Fruit fly (Drosophila melanogaster) whole organism, embryonic: Measurements from ENCODE around the gene Tomosyn.

Experiments used
- Ada2b ChIP-seq: fragments of 200-800 bp; sonication (Bioruptor generic); IDR thresholded peaks from 2 replicates; pipeline ENCODE4 v1.3.6; 2022; ENCODE audit warnings: missing biosample characterization, missing genetic modification characterization
- CG10274 ChIP-seq: fragments of 200-800 bp; sonication (Bioruptor generic); optimal IDR thresholded peaks from 3 replicates; lab custom pipeline; 2017; ENCODE audit warnings: missing biosample characterization, mild to moderate bottlenecking, missing genetic modification characterization
- CG10543 ChIP-seq: fragments of 200-800 bp; sonication (Bioruptor generic); optimal IDR thresholded peaks from 3 replicates; lab custom pipeline; 2017; ENCODE audit warnings: missing biosample characterization, mild to moderate bottlenecking, missing genetic modification characterization, moderate library complexity
- CG12155 ChIP-seq: fragments of 200-800 bp; sonication (Bioruptor generic); optimal IDR thresholded peaks from 3 replicates; lab custom pipeline; 2016; ENCODE audit warnings: missing biosample characterization, missing genetic modification characterization
- CG17328 ChIP-seq: fragments of 200-800 bp; sonication (Bioruptor generic); IDR thresholded peaks from 2 replicates; pipeline ENCODE4 v1.3.6; 2022; ENCODE audit warnings: missing biosample characterization, missing genetic modification characterization
- CG17568 ChIP-seq: fragments of 200-800 bp; sonication (Bioruptor generic); optimal IDR thresholded peaks from 2 replicates; lab custom pipeline; 2018; ENCODE audit warnings: missing biosample characterization, mild to moderate bottlenecking, missing genetic modification characterization, moderate library complexity
- CG17612 ChIP-seq: fragments of 200-800 bp; sonication (Bioruptor generic); IDR thresholded peaks from 2 replicates; pipeline ENCODE4 v1.3.6; 2022; ENCODE audit warnings: missing biosample characterization, missing genetic modification characterization
- CG1832 ChIP-seq: fragments of 200-800 bp; sonication (Bioruptor generic); optimal IDR thresholded peaks from 2 replicates; lab custom pipeline; 2017; ENCODE audit warnings: missing biosample characterization, mild to moderate bottlenecking, missing genetic modification characterization, inconsistent platforms
- CG31441 ChIP-seq: fragments of 200-800 bp; sonication (Bioruptor generic); IDR thresholded peaks from 2 replicates; pipeline ENCODE4 v1.3.6; 2022; ENCODE audit warnings: missing biosample characterization, missing genetic modification characterization
- CG3163 ChIP-seq: fragments of 200-800 bp; sonication (Bioruptor generic); optimal IDR thresholded peaks from 3 replicates; lab custom pipeline; 2016; ENCODE audit warnings: missing biosample characterization, missing genetic modification characterization
- CG3407 ChIP-seq: fragments of 200-800 bp; sonication (Bioruptor generic); optimal IDR thresholded peaks from 2 replicates; lab custom pipeline; 2018; ENCODE audit warnings: missing biosample characterization, mild to moderate bottlenecking, missing genetic modification characterization
- CG42726 ChIP-seq: fragments of 200-800 bp; sonication (Bioruptor generic); IDR thresholded peaks from 2 replicates; pipeline ENCODE4 v1.3.6; 2022; ENCODE audit warnings: missing biosample characterization, missing genetic modification characterization; ENCODE audit not compliant: partially characterized antibody
- CG4424 ChIP-seq: fragments of 200-800 bp; sonication (Bioruptor generic); optimal IDR thresholded peaks from 3 replicates; lab custom pipeline; 2016; ENCODE audit warnings: missing biosample characterization, missing genetic modification characterization
- CG6654 ChIP-seq: fragments of 200-800 bp; sonication (Bioruptor generic); optimal IDR thresholded peaks from 2 replicates; lab custom pipeline; 2017; ENCODE audit warnings: missing biosample characterization, mild to moderate bottlenecking, missing genetic modification characterization
- CG6683 ChIP-seq: fragments of 200-800 bp; sonication (Bioruptor generic); optimal IDR thresholded peaks from 2 replicates; lab custom pipeline; 2017; ENCODE audit warnings: missing biosample characterization, mild to moderate bottlenecking, missing genetic modification characterization, missing genetic modification reagents
- CG7745 ChIP-seq: fragments of 200-800 bp; sonication (Bioruptor generic); optimal IDR thresholded peaks from 2 replicates; lab custom pipeline; 2018; ENCODE audit warnings: missing biosample characterization, mild to moderate bottlenecking, missing genetic modification characterization, moderate library complexity
- CG7963 ChIP-seq: fragments of 200-800 bp; sonication (Bioruptor generic); IDR thresholded peaks from 3 replicates; pipeline ENCODE4 v1.3.6; 2022; ENCODE audit warnings: missing biosample characterization, missing genetic modification characterization; ENCODE audit not compliant: partially characterized antibody
- Dad ChIP-seq: fragments of 200-800 bp; sonication (Bioruptor generic); optimal IDR thresholded peaks from 3 replicates; lab custom pipeline; 2016; ENCODE audit warnings: missing biosample characterization, missing genetic modification characterization
- Dfd ChIP-seq, 2 experiments: fragments of >200 bp; optimal IDR thresholded peaks; 2 replicates each; lab custom pipeline; 2017; ENCODE audit warnings: missing biosample characterization in 2 of 2, missing genetic modification characterization in 2 of 2
- Dip3 ChIP-seq: fragments of 200-800 bp; sonication (Bioruptor generic); optimal IDR thresholded peaks from 3 replicates; lab custom pipeline; 2016; ENCODE audit warnings: missing biosample characterization, missing genetic modification characterization
- Dll ChIP-seq: fragments of 200-800 bp; sonication (Bioruptor generic); IDR thresholded peaks from 4 replicates; pipeline ENCODE4 v1.3.6; 2022; ENCODE audit warnings: missing biosample characterization, missing genetic modification characterization; ENCODE audit not compliant: partially characterized antibody
- Fer1 ChIP-seq: fragments of 200-800 bp; sonication (Bioruptor generic); optimal IDR thresholded peaks from 2 replicates; lab custom pipeline; 2017; ENCODE audit warnings: missing biosample characterization, mild to moderate bottlenecking, missing genetic modification characterization
- Fer3 ChIP-seq: fragments of 200-800 bp; sonication (Bioruptor generic); optimal IDR thresholded peaks from 2 replicates; lab custom pipeline; 2018; ENCODE audit warnings: missing biosample characterization, mild to moderate bottlenecking, missing genetic modification characterization, moderate library complexity
- Hand ChIP-seq: fragments of 200-800 bp; sonication (Bioruptor generic); optimal IDR thresholded peaks from 2 replicates; lab custom pipeline; 2017; ENCODE audit warnings: mild to moderate bottlenecking, missing biosample characterization, missing genetic modification reagents, missing genetic modification characterization
- Hr39 ChIP-seq: fragments of >200 bp; optimal IDR thresholded peaks from 2 replicates; lab custom pipeline; 2017
- MESR4 ChIP-seq: fragments of 200-800 bp; sonication (Bioruptor generic); optimal IDR thresholded peaks from 2 replicates; lab custom pipeline; 2018; ENCODE audit warnings: missing biosample characterization, mild to moderate bottlenecking, missing genetic modification characterization, moderate library complexity
- Myb ChIP-seq: fragments of 200-800 bp; sonication (Bioruptor generic); optimal IDR thresholded peaks from 2 replicates; lab custom pipeline; 2016; ENCODE audit warnings: missing biosample characterization, missing genetic modification characterization
- Oli ChIP-seq: fragments of 200-800 bp; sonication (Bioruptor generic); optimal IDR thresholded peaks from 2 replicates; lab custom pipeline; 2018; ENCODE audit warnings: missing biosample characterization, mild to moderate bottlenecking, missing genetic modification characterization, moderate library complexity
- Rfx ChIP-seq: fragments of 200-800 bp; sonication (Bioruptor generic); IDR thresholded peaks from 2 replicates; pipeline ENCODE4 v1.3.6; 2022; ENCODE audit warnings: missing biosample characterization, missing genetic modification characterization
- ap ChIP-seq: fragments of 200-800 bp; sonication (Bioruptor generic); IDR thresholded peaks from 2 replicates; pipeline ENCODE4 v1.3.6; 2022; ENCODE audit warnings: missing biosample characterization, missing genetic modification characterization
- ash1 ChIP-seq: fragments of 200-800 bp; sonication (Bioruptor generic); optimal IDR thresholded peaks from 2 replicates; lab custom pipeline; 2018; ENCODE audit warnings: missing biosample characterization, mild to moderate bottlenecking, missing genetic modification characterization
- cg ChIP-seq: fragments of 200-800 bp; sonication (Bioruptor generic); optimal IDR thresholded peaks from 3 replicates; lab custom pipeline; 2019; ENCODE audit warnings: missing biosample characterization, mild to moderate bottlenecking, missing genetic modification characterization, moderate library complexity
- crol ChIP-seq: fragments of 200-800 bp; sonication (Bioruptor generic); IDR thresholded peaks from 2 replicates; pipeline ENCODE4 v1.3.6; 2022; ENCODE audit warnings: missing biosample characterization, missing genetic modification characterization
- cwo ChIP-seq: fragments of 200-800 bp; sonication (Bioruptor generic); optimal IDR thresholded peaks from 3 replicates; lab custom pipeline; 2017; ENCODE audit warnings: missing biosample characterization, missing genetic modification characterization, mild to moderate bottlenecking, moderate library complexity, missing genetic modification reagents
- dan ChIP-seq: fragments of 200-800 bp; sonication (Bioruptor generic); IDR thresholded peaks from 2 replicates; pipeline ENCODE4 v1.3.6; 2022; ENCODE audit warnings: missing biosample characterization, missing genetic modification characterization
- ewg ChIP-seq: fragments of 200-800 bp; sonication (Bioruptor generic); optimal IDR thresholded peaks from 3 replicates; lab custom pipeline; 2017; ENCODE audit warnings: mild to moderate bottlenecking, missing biosample characterization, missing genetic modification reagents, missing genetic modification characterization
- hb ChIP-seq: fragments of 200-800 bp; sonication (Bioruptor generic); IDR thresholded peaks from 3 replicates; pipeline ENCODE4 v1.3.6; 2022; ENCODE audit warnings: missing biosample characterization, missing genetic modification characterization; ENCODE audit not compliant: partially characterized antibody
- her ChIP-seq: fragments of 200-800 bp; sonication (Bioruptor generic); optimal IDR thresholded peaks from 2 replicates; lab custom pipeline; 2016; ENCODE audit warnings: missing biosample characterization, missing genetic modification characterization
- oc ChIP-seq: fragments of 200-800 bp; sonication (Bioruptor generic); optimal IDR thresholded peaks from 2 replicates; lab custom pipeline; 2018; ENCODE audit warnings: missing biosample characterization, mild to moderate bottlenecking, missing genetic modification characterization, moderate library complexity
- otp ChIP-seq: fragments of 200-800 bp; sonication (Bioruptor generic); IDR thresholded peaks from 3 replicates; pipeline ENCODE4, ENCODE4 v1.3.6; 2022; ENCODE audit warnings: missing biosample characterization, missing genetic modification characterization
- pan ChIP-seq, 4 experiments: fragments of >200 bp in 3 of 4; fragments of 200-800 bp in 1 of 4; sonication (Bioruptor generic) in 1 of 4; optimal IDR thresholded peaks in 3 of 4; IDR thresholded peaks in 1 of 4; 2 replicates each; pipeline versions ENCODE4 v1.3.6 to Lab custom; 2017 to 2022; ENCODE audit warnings: missing biosample characterization in 2 of 4, missing genetic modification characterization in 2 of 4, mixed read lengths in 1 of 4
- psq ChIP-seq: fragments of 200-800 bp; sonication (Bioruptor generic); optimal IDR thresholded peaks from 2 replicates; lab custom pipeline; 2017; ENCODE audit warnings: missing biosample characterization, missing genetic modification characterization
- ro ChIP-seq: fragments of 200-800 bp; sonication (Bioruptor generic); IDR thresholded peaks from 2 replicates; pipeline ENCODE4 v1.3.6; 2022; ENCODE audit warnings: missing biosample characterization, missing genetic modification characterization
- sens ChIP-seq: fragments of 200-800 bp; sonication (Bioruptor generic); peaks from one replicate; lab custom pipeline; 2016; ENCODE audit warnings: missing biosample characterization, missing genetic modification characterization
- sna ChIP-seq: fragments of 200-800 bp; sonication (Bioruptor generic); IDR thresholded peaks from 2 replicates; pipeline ENCODE4 v1.3.6; 2022; ENCODE audit warnings: missing biosample characterization, missing genetic modification characterization; ENCODE audit not compliant: partially characterized antibody
- stc ChIP-seq: fragments of 200-800 bp; sonication (Bioruptor generic); IDR thresholded peaks from 2 replicates; pipeline ENCODE4 v1.3.6; 2022; ENCODE audit warnings: missing biosample characterization, missing genetic modification characterization
- tna ChIP-seq: fragments of 200-800 bp; sonication (Bioruptor generic); IDR thresholded peaks from 2 replicates; pipeline ENCODE4 v1.3.6; 2022; ENCODE audit warnings: missing biosample characterization, missing genetic modification characterization; ENCODE audit not compliant: partially characterized antibody
- trh ChIP-seq: fragments of 200-800 bp; sonication (Bioruptor generic); optimal IDR thresholded peaks from 2 replicates; lab custom pipeline; 2016; ENCODE audit warnings: missing biosample characterization, missing genetic modification characterization
- tup ChIP-seq: fragments of 200-800 bp; sonication (Bioruptor generic); optimal IDR thresholded peaks from 2 replicates; lab custom pipeline; 2016; ENCODE audit warnings: missing biosample characterization, mild to moderate bottlenecking, missing genetic modification characterization, moderate library complexity

Gene Tomosyn

DNA sequence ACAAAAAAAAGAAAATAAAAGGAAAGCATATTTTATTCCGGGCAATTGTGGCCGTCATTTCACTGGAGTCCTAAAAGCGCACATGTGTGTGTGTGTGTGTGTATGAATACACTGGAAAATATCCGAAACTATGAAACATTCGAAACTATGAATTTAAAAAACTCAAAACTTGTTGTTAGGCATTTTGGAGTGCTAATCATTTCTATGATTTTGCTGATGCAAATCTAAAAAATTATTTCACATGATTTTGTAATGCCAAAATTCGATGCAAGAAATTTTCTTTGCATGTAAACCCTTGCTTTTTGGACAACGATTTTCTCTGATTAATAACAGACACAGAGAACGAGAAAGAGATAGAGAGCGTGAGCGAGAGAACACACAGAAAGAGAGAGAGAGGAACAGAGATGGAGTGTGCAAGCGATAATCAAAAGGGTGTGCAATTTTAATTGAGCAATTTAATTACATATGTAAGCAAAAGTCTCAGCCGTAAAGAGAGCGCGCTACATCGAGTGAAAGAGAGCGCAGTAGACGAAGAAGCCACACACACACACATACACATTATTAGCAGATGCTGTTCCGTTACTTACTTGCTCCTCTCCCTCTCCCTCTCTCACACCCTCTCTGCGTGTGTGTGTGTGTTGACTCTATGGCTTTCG is 67.8 kb downstream of the Tomosyn start (continued):
- TF ChIP-seq ro (GFP tag; lab: Robert Waterston, UW) = no peak
- peak; percentile 35 for TF ChIP-seq CG4424
- no peak for TF ChIP-seq dan
- TF ChIP-seq sens (GFP tag; lab: Kevin White, UChicago) = peak; percentile 87
- no peak for TF ChIP-seq oc
- TF ChIP-seq ap = no peak
- no peak for TF ChIP-seq pan (optimal IDR thresholded peaks at IDR 0.05; lab: Kevin White, UChicago)
- peak in 1 of 2 experiments; percentile 40 for TF ChIP-seq pan (GFP tag; optimal IDR thresholded peaks at IDR 0.05 in 1 of 2, IDR thresholded peaks at IDR 0.05 in 1 of 2)
- TF ChIP-seq Rfx (GFP tag; lab: Robert Waterston, UW) = peak; percentile 39; the same call in 1 of the 2 replicates
- no peak for TF ChIP-seq CG10274 (GFP tag; lab: Kevin White, UChicago)
- TF ChIP-seq ewg (GFP tag; lab: Kevin White, UChicago) = no peak
- TF ChIP-seq CG31441 (GFP tag; lab: Robert Waterston, UW) = peak; percentile 46
- TF ChIP-seq stc (GFP tag; lab: Robert Waterston, UW) = no peak
- no peak for TF ChIP-seq ash1
- TF ChIP-seq CG17328 = peak; percentile 58
- no peak for TF ChIP-seq CG7963 (GFP tag; lab: Robert Waterston, UW)
- TF ChIP-seq Dip3 = no peak
- TF ChIP-seq CG12155 (GFP tag; lab: Kevin White, UChicago) = no peak
- TF ChIP-seq CG17568 = no peak
- TF ChIP-seq CG6654 (GFP tag; lab: Kevin White, UChicago) = no peak
- TF ChIP-seq tna (GFP tag; lab: Robert Waterston, UW) = no peak
- TF ChIP-seq cwo (GFP tag; lab: Kevin White, UChicago) = no peak
- no peak for TF ChIP-seq CG7745 (tag; lab: Kevin White, UChicago)
- TF ChIP-seq Dfd (GFP tag; optimal IDR thresholded peaks at IDR 0.05; lab: Kevin White, UChicago) = no peak
- peak; percentile 19 for TF ChIP-seq Fer3 (tag; lab: Kevin White, UChicago)
- TF ChIP-seq cg = peak; percentile 51
- TF ChIP-seq Fer1 (GFP tag; lab: Kevin White, UChicago) = peak; percentile 48
- TF ChIP-seq CG6683 (GFP tag; lab: Kevin White, UChicago) = no peak
- TF ChIP-seq Ada2b (GFP tag; lab: Robert Waterston, UW) = peak; percentile 52; the same call in 1 of the 2 replicates
- no peak for TF ChIP-seq Hand (GFP tag; lab: Kevin White, UChicago)
- TF ChIP-seq CG1832 (GFP tag; lab: Kevin White, UChicago) = peak; percentile 17
- no peak for TF ChIP-seq Myb (GFP tag; lab: Kevin White, UChicago)
- TF ChIP-seq her (GFP tag; lab: Kevin White, UChicago) = no peak
- TF ChIP-seq tup (GFP tag; lab: Kevin White, UChicago) = no peak
- TF ChIP-seq sna (GFP tag; lab: Robert Waterston, UW) = no peak
- TF ChIP-seq hb (GFP tag; lab: Robert Waterston, UW) = no peak
- TF ChIP-seq otp (GFP tag; lab: Robert Waterston, UW) = no peak
- no peak for TF ChIP-seq CG17612 (GFP tag; lab: Robert Waterston, UW)
- TF ChIP-seq MESR4 (GFP tag; lab: Kevin White, UChicago) = no peak
- TF ChIP-seq crol (GFP tag; lab: Robert Waterston, UW) = no peak
- no peak for TF ChIP-seq CG10543 (GFP tag; lab: Kevin White, UChicago)
- TF ChIP-seq Hr39 (lab: Kevin White, UChicago) = no peak
- peak; percentile 3 for TF ChIP-seq Dad (GFP tag; lab: Kevin White, UChicago)
- no peak for TF ChIP-seq trh (GFP tag; lab: Kevin White, UChicago)
- no peak for TF ChIP-seq psq (GFP tag; lab: Kevin White, UChicago)
- no peak for TF ChIP-seq CG3163 (GFP tag; lab: Kevin White, UChicago)
- peak; percentile 28 for TF ChIP-seq Oli (tag; lab: Kevin White, UChicago)
- TF ChIP-seq CG42726 (GFP tag; lab: Robert Waterston, UW) = no peak
- TF ChIP-seq CG3407 (GFP tag; lab: Kevin White, UChicago) = no peak
- TF ChIP-seq Dll (GFP tag; lab: Robert Waterston, UW) = no peak
